Worm (Caenorhabditis elegans) whole organism, mixed stage, embryonic: ENCODE measurements around the gene ttr-28.

Experiments
- M03D4.4 ChIP-seq: sonication (generic microtip); optimal IDR thresholded peaks from 2 replicates; lab custom pipeline; 2017; ENCODE audit warnings: mild to moderate bottlenecking, missing genetic modification characterization, missing compliant biosample characterization
- blmp-1 ChIP-seq: fragments of 150-350 bp; optimal IDR thresholded peaks from 2 replicates; lab custom pipeline; 2014; ENCODE audit warnings: missing biosample characterization, missing genetic modification characterization
- ceh-39 ChIP-seq: fragments of 150-350 bp; optimal IDR thresholded peaks from 2 replicates; lab custom pipeline; 2014; ENCODE audit warnings: missing biosample characterization, missing genetic modification characterization
- ceh-43 ChIP-seq: fragments of 200-800 bp; sonication (Bioruptor generic); optimal IDR thresholded peaks from 2 replicates; lab custom pipeline; 2018; ENCODE audit warnings: mild to moderate bottlenecking, missing genetic modification characterization, moderate library complexity, missing compliant biosample characterization
- ceh-83 ChIP-seq: fragments of 200-800 bp; sonication (Bioruptor generic); optimal IDR thresholded peaks from 2 replicates; lab custom pipeline; 2018; ENCODE audit warnings: mild to moderate bottlenecking, missing genetic modification characterization, missing compliant biosample characterization
- ces-1 ChIP-seq: fragments of 150-350 bp; optimal IDR thresholded peaks from 2 replicates; lab custom pipeline; 2014; ENCODE audit warnings: missing biosample characterization, missing genetic modification reagents, missing genetic modification characterization
- cnd-1 ChIP-seq: fragments of 200-800 bp; sonication (Bioruptor generic); optimal IDR thresholded peaks from 2 replicates; lab custom pipeline; 2018; ENCODE audit warnings: mild to moderate bottlenecking, missing genetic modification characterization, missing compliant biosample characterization
- drap-1 ChIP-seq: fragments of 200-800 bp; sonication (Bioruptor generic); optimal IDR thresholded peaks from 3 replicates; lab custom pipeline; 2018; ENCODE audit warnings: mild to moderate bottlenecking, missing genetic modification characterization, missing compliant biosample characterization
- elt-1 ChIP-seq: sonication (generic microtip); optimal IDR thresholded peaks from 2 replicates; lab custom pipeline; 2017; ENCODE audit warnings: missing genetic modification characterization, mild to moderate bottlenecking, missing compliant biosample characterization, antibody characterized with exemption, moderate library complexity, borderline replicate concordance; ENCODE audit not compliant: insufficient read depth
- elt-3 ChIP-seq: fragments of 150-350 bp; optimal IDR thresholded peaks from 2 replicates; lab custom pipeline; 2014; ENCODE audit warnings: missing biosample characterization, missing genetic modification characterization
- flh-1 ChIP-seq: fragments of 200-800 bp; sonication (Bioruptor generic); optimal IDR thresholded peaks from 2 replicates; lab custom pipeline; 2018; ENCODE audit warnings: mild to moderate bottlenecking, missing genetic modification characterization, moderate library complexity, missing compliant biosample characterization
- ham-2 ChIP-seq: fragments of 200-800 bp; sonication (Bioruptor generic); optimal IDR thresholded peaks from 2 replicates; lab custom pipeline; 2018; ENCODE audit warnings: mild to moderate bottlenecking, missing genetic modification characterization, missing compliant biosample characterization
- hlh-1 ChIP-seq: fragments of 150-350 bp; optimal IDR thresholded peaks from 2 replicates; lab custom pipeline; 2014; ENCODE audit warnings: missing biosample characterization, missing genetic modification reagents, missing genetic modification characterization
- lin-13 ChIP-seq: fragments of 150-350 bp; optimal IDR thresholded peaks from 2 replicates; lab custom pipeline; 2014; ENCODE audit warnings: missing biosample characterization, missing genetic modification characterization
- lin-32 ChIP-seq: fragments of 200-800 bp; sonication (Bioruptor generic); optimal IDR thresholded peaks from 2 replicates; lab custom pipeline; 2018; ENCODE audit warnings: mild to moderate bottlenecking, missing genetic modification characterization, missing compliant biosample characterization
- lsy-2 ChIP-seq: fragments of 150-350 bp; optimal IDR thresholded peaks from 2 replicates; lab custom pipeline; 2014; ENCODE audit warnings: missing biosample characterization, missing genetic modification characterization
- mab-5 ChIP-seq: fragments of 150-350 bp; optimal IDR thresholded peaks from 2 replicates; lab custom pipeline; 2014; ENCODE audit warnings: missing biosample characterization, missing genetic modification characterization
- mep-1 ChIP-seq: fragments of 150-350 bp; optimal IDR thresholded peaks from 2 replicates; lab custom pipeline; 2017; ENCODE audit warnings: missing biosample characterization, missing genetic modification reagents, missing genetic modification characterization, inconsistent platforms
- mls-2 ChIP-seq: sonication (generic microtip); optimal IDR thresholded peaks from 2 replicates; lab custom pipeline; 2016; ENCODE audit warnings: mild to moderate bottlenecking, missing genetic modification characterization, moderate library complexity, missing compliant biosample characterization
- nhr-12 ChIP-seq: fragments of 150-350 bp; optimal IDR thresholded peaks from 2 replicates; lab custom pipeline; 2014; ENCODE audit warnings: missing biosample characterization, missing genetic modification characterization
- nhr-2 ChIP-seq: fragments of 150-350 bp; optimal IDR thresholded peaks from 2 replicates; lab custom pipeline; 2014; ENCODE audit warnings: missing biosample characterization, missing genetic modification characterization
- nhr-237 ChIP-seq: fragments of 150-350 bp; optimal IDR thresholded peaks from 2 replicates; lab custom pipeline; 2014; ENCODE audit warnings: missing biosample characterization, missing genetic modification characterization
- nhr-28 ChIP-seq: fragments of 150-350 bp; optimal IDR thresholded peaks from 2 replicates; lab custom pipeline; 2014; ENCODE audit warnings: missing biosample characterization, missing genetic modification characterization
- nhr-76 ChIP-seq: sonication (generic microtip); optimal IDR thresholded peaks from 2 replicates; lab custom pipeline; 2017; ENCODE audit warnings: missing biosample characterization, missing genetic modification characterization
- pha-4 ChIP-seq: fragments of 150-350 bp; optimal IDR thresholded peaks from 2 replicates; lab custom pipeline; 2018; ENCODE audit warnings: missing biosample characterization, missing genetic modification reagents, missing genetic modification characterization
- sem-2 ChIP-seq: fragments of 200-800 bp; sonication (Bioruptor generic); optimal IDR thresholded peaks from 2 replicates; lab custom pipeline; 2018; ENCODE audit warnings: mild to moderate bottlenecking, missing genetic modification characterization, missing compliant biosample characterization
- snpc-4 ChIP-seq: fragments of 150-350 bp; optimal IDR thresholded peaks from 2 replicates; lab custom pipeline; 2014; ENCODE audit warnings: missing biosample characterization, missing genetic modification characterization
- sptf-1 ChIP-seq: sonication (generic microtip); optimal IDR thresholded peaks from 2 replicates; lab custom pipeline; 2017; ENCODE audit warnings: mild to moderate bottlenecking, missing genetic modification characterization, moderate library complexity, missing compliant biosample characterization
- tbx-8 ChIP-seq: fragments of 200-800 bp; sonication (Bioruptor generic); optimal IDR thresholded peaks from 2 replicates; lab custom pipeline; 2018; ENCODE audit warnings: mild to moderate bottlenecking, missing genetic modification characterization, moderate library complexity, missing compliant biosample characterization
- unc-120 ChIP-seq: sonication (generic microtip); optimal IDR thresholded peaks from 2 replicates; lab custom pipeline; 2017; ENCODE audit warnings: missing genetic modification characterization, missing compliant biosample characterization; ENCODE audit not compliant: poor library complexity, severe bottlenecking
- unc-39 ChIP-seq: fragments of 150-350 bp; optimal IDR thresholded peaks from 2 replicates; lab custom pipeline; 2014; ENCODE audit warnings: missing biosample characterization, missing genetic modification characterization
- unc-62 ChIP-seq: fragments of 150-350 bp; optimal IDR thresholded peaks from 2 replicates; lab custom pipeline; 2014; ENCODE audit warnings: missing biosample characterization, missing genetic modification reagents, missing genetic modification characterization
- zip-8 ChIP-seq: fragments of 150-350 bp; optimal IDR thresholded peaks from 2 replicates; lab custom pipeline; 2014; ENCODE audit warnings: missing biosample characterization, missing genetic modification characterization
- ztf-11 ChIP-seq: fragments of 150-350 bp; optimal IDR thresholded peaks from 2 replicates; lab custom pipeline; 2014; ENCODE audit warnings: missing biosample characterization, missing genetic modification characterization

Gene ttr-28

DNA sequence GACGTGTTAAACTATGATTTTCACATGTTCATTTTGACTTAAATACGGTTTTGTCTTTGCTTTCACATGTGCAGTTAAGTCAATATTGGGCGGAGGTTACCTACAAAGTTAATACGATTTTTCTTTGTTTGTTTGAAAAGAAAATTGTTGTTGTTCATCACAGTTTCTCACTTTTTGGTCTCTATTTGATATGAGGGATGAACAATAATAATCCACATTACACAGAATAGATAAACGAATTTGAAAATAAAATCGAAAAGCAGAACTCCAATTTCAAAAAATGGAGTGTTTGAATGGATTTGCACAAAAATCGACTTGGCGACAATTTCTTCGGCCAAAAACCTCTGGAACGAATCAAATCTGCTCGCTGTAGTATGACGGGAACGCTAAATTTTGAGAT, 1.8 kb upstream of the ttr-28 start, which contains the start of gene ttr-29:
Gene ttr-29 (minus strand): TSS at position 101 of the 400 bp plus-strand sequence.
- TF ChIP-seq nhr-2 (tag; lab: Kevin White, UChicago) (no peak), unc-62 (GFP tag; lab: Kevin White, UChicago) (no peak), lsy-2 (tag; lab: Kevin White, UChicago) (no peak), pha-4 (tag; lab: Kevin White, UChicago) (no peak), nhr-28 (tag; lab: Kevin White, UChicago) (no peak), sptf-1 (no peak), unc-39 (no peak), drap-1 (GFP tag; lab: Kevin White, UChicago) (no peak), hlh-1 (tag; lab: Kevin White, UChicago) (no peak), elt-3 (no peak), cnd-1 (no peak), mls-2 (no peak), lin-32 (GFP tag; lab: Kevin White, UChicago) (no peak), ces-1 (GFP tag; lab: Kevin White, UChicago) (no peak), lin-13 (tag; lab: Kevin White, UChicago) (no peak), ceh-39 (tag; lab: Kevin White, UChicago) (no peak), ztf-11 (no peak), ceh-43 (GFP tag; lab: Kevin White, UChicago) (no peak), ham-2 (GFP tag; lab: Kevin White, UChicago) (no peak), ceh-83 (GFP tag; lab: Kevin White, UChicago) (no peak)
- TF ChIP-seq, all 35 proteins: peak for 0

DNA sequence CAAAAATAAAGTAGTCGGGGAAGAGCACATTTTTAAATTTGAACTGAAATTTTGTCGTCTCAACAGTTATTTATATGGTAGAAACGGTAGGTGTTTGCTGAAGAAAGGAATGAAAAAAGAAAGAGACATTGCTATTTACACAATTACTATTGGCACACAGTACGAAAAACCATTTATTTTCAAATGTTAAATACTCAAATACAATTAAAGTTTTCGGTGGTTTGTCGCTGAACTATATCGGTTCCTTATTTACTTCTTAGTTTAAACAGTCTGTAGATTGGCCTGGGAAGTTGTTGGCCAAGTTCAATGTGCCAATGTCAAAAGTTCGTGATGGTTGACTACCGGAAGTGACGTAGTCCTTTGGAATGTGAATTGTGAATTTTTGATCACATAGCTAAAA, 920 bp downstream of the ttr-28 start, which contains the start of gene ttr-27:
Gene ttr-27 (minus strand): TSS at position 45 of the 400 bp plus-strand sequence.
- TF ChIP-seq hlh-1 (tag; lab: Kevin White, UChicago) (no peak), pha-4 (tag; lab: Kevin White, UChicago) (no peak), ceh-39 (tag; lab: Kevin White, UChicago) (no peak), M03D4.4 (tag; lab: Kevin White, UChicago) (no peak), nhr-2 (tag; lab: Kevin White, UChicago) (no peak), ceh-83 (GFP tag; lab: Kevin White, UChicago) (no peak), unc-120 (no peak), mep-1 (tag; lab: Kevin White, UChicago) (no peak), tbx-8 (no peak), mab-5 (tag; lab: Kevin White, UChicago) (no peak), sem-2 (no peak), nhr-76 (tag; lab: Kevin White, UChicago) (no peak), lin-32 (GFP tag; lab: Kevin White, UChicago) (no peak), nhr-237 (tag; lab: Kevin White, UChicago) (no peak), blmp-1 (tag; lab: Kevin White, UChicago) (no peak)

- peak; percentile 89 for TF ChIP-seq ces-1 (GFP tag; lab: Kevin White, UChicago)
- no peak for TF ChIP-seq blmp-1 (tag; lab: Kevin White, UChicago)
Observed at ce11 chrV:12901301-12901700, 3.7 kb downstream of the ttr-28 start.

- TF ChIP-seq nhr-12 (tag; lab: Kevin White, UChicago) (no peak), ceh-43 (GFP tag; lab: Kevin White, UChicago) (no peak), unc-62 (GFP tag; lab: Kevin White, UChicago) (peak; percentile 53), flh-1 (GFP tag; lab: Kevin White, UChicago) (no peak), ces-1 (GFP tag; lab: Kevin White, UChicago) (peak; percentile 58), sptf-1 (no peak)
Observed at ce11 chrV:12898583-12899232, 6.3 kb downstream of the ttr-28 start.

DNA sequence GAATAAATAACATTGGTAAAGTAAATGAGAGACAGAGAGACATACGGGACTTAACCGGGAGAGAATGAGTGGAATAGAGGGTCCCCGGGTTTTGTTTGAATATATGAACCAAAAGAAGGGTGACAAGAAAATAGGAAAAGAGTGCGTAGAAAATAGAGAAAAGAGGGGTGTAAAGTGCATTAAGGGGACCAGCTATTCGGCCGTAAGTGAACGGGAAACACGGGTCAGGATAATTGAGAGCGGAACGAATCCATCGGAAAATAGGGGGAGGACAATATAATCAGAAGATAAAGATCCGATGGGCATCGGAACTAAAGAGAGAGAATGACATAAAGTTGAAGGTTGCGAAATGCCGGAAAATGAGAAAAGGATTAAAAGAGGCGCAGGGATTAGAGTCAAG, 7.6 kb downstream of the ttr-28 start:
- TF ChIP-seq snpc-4 (tag; lab: Kevin White, UChicago) = no peak
- TF ChIP-seq ceh-43 (GFP tag; lab: Kevin White, UChicago) = no peak
- TF ChIP-seq zip-8 = no peak
- TF ChIP-seq nhr-12 (tag; lab: Kevin White, UChicago) = no peak
- peak; percentile 24 for TF ChIP-seq nhr-2 (tag; lab: Kevin White, UChicago)
- TF ChIP-seq flh-1 (GFP tag; lab: Kevin White, UChicago) = no peak
- TF ChIP-seq ham-2 (GFP tag; lab: Kevin White, UChicago) = peak; percentile 40
- no peak for TF ChIP-seq ceh-83 (GFP tag; lab: Kevin White, UChicago)
- TF ChIP-seq elt-3 = no peak
- TF ChIP-seq ceh-39 (tag; lab: Kevin White, UChicago) = no peak
- TF ChIP-seq ces-1 (GFP tag; lab: Kevin White, UChicago) = peak; percentile 95
- peak; percentile 50 for TF ChIP-seq elt-1 (tag; lab: Kevin White, UChicago)
- TF ChIP-seq hlh-1 (tag; lab: Kevin White, UChicago) = peak; percentile 35
- TF ChIP-seq mep-1 (tag; lab: Kevin White, UChicago) = peak; percentile 73
- no peak for TF ChIP-seq unc-62 (GFP tag; lab: Kevin White, UChicago)
